Fruit fly (Drosophila melanogaster): Measurements from ENCODE around the gene shtd.

dm6 chrX:15449490-15450326 lies 12.5 kb downstream of the shtd start, which contains the start of the genes Scamp and Ahcy:
- TF ChIP-seq CG8478 (optimal IDR thresholded peaks at IDR 0.05) (no peak), CTCF (optimal IDR thresholded peaks at IDR 0.05) (no peak)
